Fruit fly (Drosophila melanogaster) whole organism, adult: ENCODE results near the gene CG10035.

Source experiments
- CG11617 ChIP-seq: fragments of 200-800 bp; sonication (Bioruptor generic); optimal IDR thresholded peaks from 2 replicates; lab custom pipeline; 2017; ENCODE audit warnings: mild to moderate bottlenecking, missing biosample characterization, missing genetic modification reagents, missing genetic modification characterization
- CG12768 ChIP-seq: fragments of 200-800 bp; sonication (Bioruptor generic); optimal IDR thresholded peaks from 2 replicates; lab custom pipeline; 2017; ENCODE audit warnings: missing biosample characterization, missing genetic modification characterization, mild to moderate bottlenecking, moderate library complexity, missing genetic modification reagents
- CG5204 ChIP-seq: fragments of 200-800 bp; sonication (Bioruptor generic); optimal IDR thresholded peaks from 2 replicates; lab custom pipeline; 2016; ENCODE audit warnings: missing biosample characterization, missing genetic modification characterization
- CG7045 ChIP-seq: fragments of 200-800 bp; sonication (Bioruptor generic); optimal IDR thresholded peaks from 2 replicates; lab custom pipeline; 2017; ENCODE audit warnings: missing biosample characterization, mild to moderate bottlenecking, missing genetic modification characterization
- CG7101 ChIP-seq: fragments of 200-800 bp; sonication (Bioruptor generic); optimal IDR thresholded peaks from 2 replicates; lab custom pipeline; 2018; ENCODE audit warnings: missing biosample characterization, mild to moderate bottlenecking, missing genetic modification characterization, moderate library complexity
- Hr96 ChIP-seq: fragments of 200-800 bp; sonication (Bioruptor generic); optimal IDR thresholded peaks from 2 replicates; lab custom pipeline; 2016; ENCODE audit warnings: missing biosample characterization, missing genetic modification characterization
- Mnt ChIP-seq: fragments of 200-800 bp; sonication (Bioruptor generic); optimal IDR thresholded peaks from 2 replicates; lab custom pipeline; 2016; ENCODE audit warnings: missing biosample characterization, mild to moderate bottlenecking, missing genetic modification characterization
- cic ChIP-seq: fragments of 200-800 bp; sonication (Bioruptor generic); optimal IDR thresholded peaks from 2 replicates; lab custom pipeline; 2017; ENCODE audit warnings: missing biosample characterization, mild to moderate bottlenecking, missing genetic modification characterization, moderate library complexity
- cnc ChIP-seq, 2 experiments: fragments of >200 bp; optimal IDR thresholded peaks; 2 replicates each; lab custom pipeline; 2017
- kay ChIP-seq: fragments of 200-800 bp; sonication (Bioruptor generic); peaks from one replicate; lab custom pipeline; 2016; ENCODE audit warnings: missing biosample characterization, missing genetic modification characterization, borderline replicate concordance
- ovo ChIP-seq: fragments of 200-800 bp; sonication (Bioruptor generic); optimal IDR thresholded peaks from 2 replicates; lab custom pipeline; 2016; ENCODE audit warnings: missing biosample characterization, missing genetic modification characterization
- pad ChIP-seq: fragments of 200-800 bp; sonication (Bioruptor generic); optimal IDR thresholded peaks from 3 replicates; lab custom pipeline; 2017; ENCODE audit warnings: missing biosample characterization, missing genetic modification characterization, mild to moderate bottlenecking, moderate library complexity, missing genetic modification reagents

DNA sequence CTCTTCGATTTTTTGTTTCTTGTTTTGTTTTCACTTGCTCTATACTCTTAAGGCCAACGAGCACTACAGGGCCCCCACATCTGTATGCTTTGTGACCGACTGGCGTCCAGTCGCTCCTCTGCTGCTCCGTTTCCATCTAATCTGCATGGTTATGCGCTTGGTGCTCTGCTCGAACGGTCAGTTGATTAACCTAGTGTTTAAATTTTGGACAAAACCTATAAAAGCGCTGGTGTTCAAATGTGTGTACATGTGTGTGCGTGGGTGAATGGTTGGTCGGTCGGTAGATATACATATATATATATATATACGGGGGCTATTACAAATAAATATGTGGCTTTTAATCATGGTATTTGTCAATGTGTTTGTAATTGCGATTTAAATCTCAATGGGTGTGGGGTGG, 41.5 kb upstream of the CG10035 start:
- no peak for TF ChIP-seq CG12768
- no peak for TF ChIP-seq Mnt (GFP tag; lab: Kevin White, UChicago)
- no peak for TF ChIP-seq Hr96
- no peak for TF ChIP-seq CG7045 (GFP tag; lab: Kevin White, UChicago)
- no peak for TF ChIP-seq ovo (GFP tag; lab: Kevin White, UChicago)
- TF ChIP-seq CG7101, result no peak
- no peak for TF ChIP-seq kay (GFP tag; lab: Kevin White, UChicago)
- TF ChIP-seq cnc (optimal IDR thresholded peaks at IDR 0.05; lab: Kevin White, UChicago), result no peak
- TF ChIP-seq pad (GFP tag; lab: Kevin White, UChicago), result no peak
- no peak for TF ChIP-seq CG5204 (GFP tag; lab: Kevin White, UChicago)
- TF ChIP-seq CG11617 (GFP tag; lab: Kevin White, UChicago), result no peak
- TF ChIP-seq cic, result no peak
